Worm (Caenorhabditis elegans): ENCODE data around the gene C08F11.12.

DNA sequence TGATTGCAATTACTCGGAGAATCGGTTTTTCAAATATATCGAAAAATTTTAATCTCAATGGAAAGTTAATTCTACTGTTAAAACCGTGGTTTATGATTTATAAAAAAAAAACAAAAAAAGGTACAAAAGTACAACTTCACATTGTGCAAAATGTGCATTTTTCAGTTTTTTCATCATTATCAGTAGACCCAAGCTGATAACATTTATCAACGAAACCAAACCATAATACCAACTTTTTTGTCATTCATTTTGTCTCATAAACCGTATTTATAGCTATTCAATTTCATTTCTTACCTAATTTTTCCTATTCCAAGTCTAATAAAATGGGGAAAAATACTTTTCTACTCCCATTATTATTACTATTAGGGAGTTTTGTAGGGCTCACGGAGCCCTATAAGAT, 12.3 kb downstream of the C08F11.12 start, which contains the start of gene ugt-22:
- TF ChIP-seq pqm-1 (tag; optimal IDR thresholded peaks at IDR 0.05) (no peak), che-1 (tag; optimal IDR thresholded peaks at IDR 0.05) (no peak), elt-2 (tag; optimal IDR thresholded peaks at IDR 0.05) (peak; percentile 67), nhr-11 (tag; optimal IDR thresholded peaks at IDR 0.05) (no peak), hlh-13 (GFP tag; optimal IDR thresholded peaks at IDR 0.05) (no peak), ceh-18 (tag; optimal IDR thresholded peaks at IDR 0.05) (no peak), ceh-31 (tag; optimal IDR thresholded peaks at IDR 0.05) (no peak), C08G9.2 (tag; optimal IDR thresholded peaks at IDR 0.05) (no peak), unc-42 (tag; optimal IDR thresholded peaks at IDR 0.05) (no peak), ama-1 (optimal IDR thresholded peaks at IDR 0.05) (no peak), ztf-16 (tag; optimal IDR thresholded peaks at IDR 0.05) (no peak)
